Worm (Caenorhabditis elegans) whole organism, L4 larva: Measurements from ENCODE around the gene inx-18.

Experiments
- D1046.2 ChIP-seq: fragments of 200-800 bp; sonication (Bioruptor generic); IDR thresholded peaks from 2 replicates; pipeline ENCODE4 v1.3.6; 2022; ENCODE audit warnings: missing genetic modification characterization, missing compliant biosample characterization
- F10B5.3 ChIP-seq: sonication (generic microtip); optimal IDR thresholded peaks from 2 replicates; lab custom pipeline; 2016; ENCODE audit warnings: mild to moderate bottlenecking, missing genetic modification characterization, missing compliant biosample characterization
- F26F4.8 ChIP-seq: fragments of 200-800 bp; sonication (Bioruptor generic); conservative IDR thresholded peaks from 2 replicates; pipeline ENCODE4 v1.3.6; 2022; ENCODE audit warnings: missing genetic modification characterization, missing compliant biosample characterization
- T20F7.1 ChIP-seq: fragments of 200-800 bp; sonication (Bioruptor generic); optimal IDR thresholded peaks from 2 replicates; lab custom pipeline; 2018; ENCODE audit warnings: mild to moderate bottlenecking, missing genetic modification characterization, missing compliant biosample characterization
- T26A8.4 ChIP-seq: fragments of 200-800 bp; sonication (Bioruptor generic); IDR thresholded peaks from 2 replicates; pipeline ENCODE4 v1.3.6; 2022; ENCODE audit warnings: missing genetic modification characterization, missing compliant biosample characterization
- Y5F2A.4 ChIP-seq: fragments of 200-800 bp; sonication (Bioruptor generic); optimal IDR thresholded peaks from 2 replicates; lab custom pipeline; 2018; ENCODE audit warnings: mild to moderate bottlenecking, missing genetic modification characterization, missing compliant biosample characterization
- Y75B8A.6 ChIP-seq: fragments of 200-800 bp; sonication (Bioruptor generic); IDR thresholded peaks from 2 replicates; pipeline ENCODE4 v1.3.6; 2022; ENCODE audit warnings: missing genetic modification reagents, missing genetic modification characterization, missing compliant biosample characterization
- ZK546.5 ChIP-seq, 2 experiments: sonication (generic microtip); optimal IDR thresholded peaks; 2 replicates each; lab custom pipeline; 2017; ENCODE audit warnings: missing biosample characterization in 2 of 2, missing genetic modification characterization in 2 of 2
- aha-1 ChIP-seq: fragments of 150-350 bp; peaks from one replicate; lab custom pipeline; 2014; ENCODE audit warnings: missing biosample characterization, missing genetic modification characterization
- aly-2 ChIP-seq: sonication (generic microtip); optimal IDR thresholded peaks from 2 replicates; lab custom pipeline; 2018; ENCODE audit warnings: missing biosample characterization, missing genetic modification characterization
- ama-1 ChIP-seq: fragments of 150-350 bp; optimal IDR thresholded peaks from 2 replicates; lab custom pipeline; 2014; ENCODE audit warnings: inconsistent platforms, mixed read lengths
- arid-1 ChIP-seq: fragments of 200-800 bp; sonication (Bioruptor generic); conservative IDR thresholded peaks from 2 replicates; pipeline ENCODE4 v1.3.6; 2022; ENCODE audit warnings: missing genetic modification reagents, missing genetic modification characterization, missing compliant biosample characterization
- ceh-20 ChIP-seq: fragments of 200-800 bp; sonication (Bioruptor generic); IDR thresholded peaks from 2 replicates; pipeline ENCODE4 v1.3.6; 2022; ENCODE audit warnings: missing genetic modification reagents, missing genetic modification characterization, missing compliant biosample characterization
- ceh-62 ChIP-seq: sonication (generic microtip); optimal IDR thresholded peaks from 2 replicates; lab custom pipeline; 2017; ENCODE audit warnings: missing biosample characterization, missing genetic modification characterization
- ceh-82 ChIP-seq: sonication (generic microtip); optimal IDR thresholded peaks from 2 replicates; lab custom pipeline; 2017; ENCODE audit warnings: missing biosample characterization, missing genetic modification characterization
- daf-12 ChIP-seq: fragments of 150-350 bp; optimal IDR thresholded peaks from 2 replicates; lab custom pipeline; 2014; ENCODE audit warnings: missing biosample characterization, missing genetic modification reagents, missing genetic modification characterization
- daf-16 ChIP-seq, 3 experiments: sonication (generic microtip); optimal IDR thresholded peaks; 2 replicates each; lab custom pipeline; 2016 to 2017; ENCODE audit warnings: missing genetic modification characterization in 3 of 3, missing genetic modification reagents in 3 of 3, mild to moderate bottlenecking in 2 of 3, missing compliant biosample characterization in 2 of 3, missing biosample characterization in 1 of 3, moderate library complexity in 1 of 3
- daf-19 ChIP-seq: fragments of 200-800 bp; sonication (Bioruptor generic); conservative IDR thresholded peaks from 2 replicates; pipeline ENCODE4 v1.3.6; 2022; ENCODE audit warnings: missing genetic modification characterization, missing compliant biosample characterization
- dmd-6 ChIP-seq: fragments of 200-800 bp; sonication (Bioruptor generic); IDR thresholded peaks from 2 replicates; pipeline ENCODE4 v1.3.6; 2022; ENCODE audit warnings: missing genetic modification reagents, missing genetic modification characterization, missing compliant biosample characterization
- dmd-8 ChIP-seq: fragments of 200-800 bp; sonication (Bioruptor generic); IDR thresholded peaks from 2 replicates; pipeline ENCODE4 v1.3.6; 2022; ENCODE audit warnings: missing genetic modification characterization, missing compliant biosample characterization
- egl-43 ChIP-seq: fragments of 200-800 bp; sonication (Bioruptor generic); IDR thresholded peaks from 2 replicates; pipeline ENCODE4 v1.3.6; 2022; ENCODE audit warnings: missing genetic modification reagents, missing genetic modification characterization, missing compliant biosample characterization
- gei-8 ChIP-seq: fragments of 200-800 bp; sonication (Bioruptor generic); optimal IDR thresholded peaks from 2 replicates; lab custom pipeline; 2018; ENCODE audit warnings: mild to moderate bottlenecking, missing genetic modification characterization, missing compliant biosample characterization
- hlh-11 ChIP-seq: fragments of 200-800 bp; sonication (Bioruptor generic); optimal IDR thresholded peaks from 2 replicates; lab custom pipeline; 2018; ENCODE audit warnings: mild to moderate bottlenecking, missing genetic modification characterization, missing compliant biosample characterization
- hlh-30 ChIP-seq: sonication (generic microtip); optimal IDR thresholded peaks from 2 replicates; lab custom pipeline; 2017; ENCODE audit warnings: antibody characterized with exemption, mild to moderate bottlenecking, missing genetic modification characterization, missing compliant biosample characterization; ENCODE audit not compliant: insufficient read depth
- lim-7 ChIP-seq: fragments of 200-800 bp; sonication (Bioruptor generic); IDR thresholded peaks from 2 replicates; pipeline ENCODE4 v1.3.6; 2022; ENCODE audit warnings: missing genetic modification characterization, missing compliant biosample characterization
- lin-15B ChIP-seq: fragments of 150-350 bp; sonication (generic microtip); optimal IDR thresholded peaks from 3 replicates; lab custom pipeline; 2014; ENCODE audit warnings: missing biosample characterization, missing genetic modification characterization
- lin-29 ChIP-seq: fragments of 200-800 bp; sonication (Bioruptor generic); IDR thresholded peaks from 2 replicates; pipeline ENCODE4 v1.3.6; 2022; ENCODE audit warnings: missing genetic modification reagents, missing genetic modification characterization, missing compliant biosample characterization
- lin-38 ChIP-seq: fragments of 200-800 bp; sonication (Bioruptor generic); IDR thresholded peaks from 2 replicates; pipeline ENCODE4 v1.3.6; 2022; ENCODE audit warnings: missing genetic modification reagents, missing genetic modification characterization, missing compliant biosample characterization
- lin-39 ChIP-seq: fragments of 150-350 bp; optimal IDR thresholded peaks from 2 replicates; lab custom pipeline; 2014; ENCODE audit warnings: missing biosample characterization, missing genetic modification reagents, missing genetic modification characterization
- mdl-1 ChIP-seq, 2 experiments: fragments of 150-350 bp in 1 of 2; sonication (generic microtip) in 1 of 2; optimal IDR thresholded peaks; 2 replicates each; lab custom pipeline; 2014 to 2017; ENCODE audit warnings: missing biosample characterization in 2 of 2, missing genetic modification characterization in 2 of 2
- nhr-10 ChIP-seq: fragments of 150-350 bp; optimal IDR thresholded peaks from 2 replicates; lab custom pipeline; 2014; ENCODE audit warnings: missing biosample characterization, missing genetic modification characterization
- nhr-11 ChIP-seq: fragments of 150-350 bp; optimal IDR thresholded peaks from 2 replicates; lab custom pipeline; 2014; ENCODE audit warnings: missing biosample characterization, missing genetic modification characterization
- nhr-111 ChIP-seq: fragments of 200-800 bp; sonication (Bioruptor generic); optimal IDR thresholded peaks from 2 replicates; lab custom pipeline; 2018; ENCODE audit warnings: mild to moderate bottlenecking, missing genetic modification characterization, missing compliant biosample characterization
- nhr-25 ChIP-seq: sonication (generic microtip); optimal IDR thresholded peaks from 2 replicates; lab custom pipeline; 2017; ENCODE audit warnings: missing genetic modification characterization, mild to moderate bottlenecking, missing compliant biosample characterization, antibody characterized with exemption, moderate library complexity, borderline replicate concordance; ENCODE audit not compliant: insufficient read depth
- nhr-6 ChIP-seq: fragments of 150-350 bp; optimal IDR thresholded peaks from 2 replicates; lab custom pipeline; 2014; ENCODE audit warnings: missing biosample characterization, missing genetic modification characterization
- nhr-76 ChIP-seq: fragments of 150-350 bp; optimal IDR thresholded peaks from 2 replicates; lab custom pipeline; 2014; ENCODE audit warnings: missing biosample characterization, missing genetic modification characterization
- pha-4 ChIP-seq, 2 experiments: fragments of 150-350 bp in 1 of 2; fragments of 200-800 bp in 1 of 2; sonication (Bioruptor generic) in 1 of 2; IDR thresholded peaks in 1 of 2; optimal IDR thresholded peaks in 1 of 2; 2 replicates each; pipeline versions ENCODE4 v1.3.6 to Lab custom; 2014 to 2022; ENCODE audit warnings: missing genetic modification characterization in 2 of 2, missing genetic modification reagents in 2 of 2, missing biosample characterization in 1 of 2, missing compliant biosample characterization in 1 of 2
- rbr-2 ChIP-seq: sonication (generic microtip); optimal IDR thresholded peaks from 2 replicates; lab custom pipeline; 2016; ENCODE audit warnings: missing genotype, missing genetic modification characterization, missing compliant biosample characterization
- set-16 ChIP-seq: fragments of 200-800 bp; sonication (Bioruptor generic); IDR thresholded peaks from 2 replicates; pipeline ENCODE4 v1.3.6; 2022; ENCODE audit warnings: missing genetic modification reagents, missing genetic modification characterization, missing compliant biosample characterization
- skn-1 ChIP-seq: fragments of 150-350 bp; optimal IDR thresholded peaks from 2 replicates; lab custom pipeline; 2014; ENCODE audit warnings: missing biosample characterization, missing genetic modification characterization
- tra-1 ChIP-seq: fragments of 200-800 bp; sonication (Bioruptor generic); IDR thresholded peaks from 2 replicates; pipeline ENCODE4 v1.3.6; 2022; ENCODE audit warnings: missing genetic modification reagents, missing genetic modification characterization, missing compliant biosample characterization
- unc-39 ChIP-seq: sonication (generic microtip); optimal IDR thresholded peaks from 2 replicates; lab custom pipeline; 2017; ENCODE audit warnings: missing biosample characterization, missing genetic modification characterization
- zag-1 ChIP-seq: fragments of 150-350 bp; optimal IDR thresholded peaks from 2 replicates; lab custom pipeline; 2014; ENCODE audit warnings: missing biosample characterization, missing genetic modification characterization
- zip-11 ChIP-seq: fragments of 200-800 bp; sonication (Bioruptor generic); IDR thresholded peaks from 2 replicates; pipeline ENCODE4 v1.3.6; 2022; ENCODE audit warnings: missing genetic modification characterization, missing compliant biosample characterization

Gene inx-18

ce11 chrIV:654526-655440 lies 48.6 kb downstream of the inx-18 start, which contains the start of the genes rpl-15 and K11H12.8 (continued):
- TF ChIP-seq rbr-2: peak; percentile 100
- peak; percentile 21 for TF ChIP-seq unc-39 (tag; lab: Kevin White, UChicago)
- peak; percentile 88 for TF ChIP-seq zag-1 (tag; lab: Kevin White, UChicago)
- peak; percentile 99 for TF ChIP-seq arid-1 (GFP tag; lab: Robert Waterston, UW)
- TF ChIP-seq daf-19 (GFP tag; lab: Robert Waterston, UW): peak; percentile 99
- TF ChIP-seq aly-2: no peak
- TF ChIP-seq nhr-76 (tag; lab: Kevin White, UChicago): peak; percentile 91
- peak; percentile 97 to 98 for TF ChIP-seq daf-16 (GFP tag; optimal IDR thresholded peaks at IDR 0.05; lab: Kevin White, UChicago)
- TF ChIP-seq daf-16 (tag; optimal IDR thresholded peaks at IDR 0.05; lab: Kevin White, UChicago): peak; percentile 93
- TF ChIP-seq nhr-25: peak; percentile 98
- TF ChIP-seq ama-1 (lab: Kevin White, UChicago): peak; percentile 64
- TF ChIP-seq nhr-111 (GFP tag; lab: Kevin White, UChicago): peak; percentile 97
- peak; percentile 89 for TF ChIP-seq gei-8
- TF ChIP-seq T20F7.1 (GFP tag; lab: Kevin White, UChicago): peak; percentile 99
- TF ChIP-seq, all 104 proteins: peak for 101

DNA sequence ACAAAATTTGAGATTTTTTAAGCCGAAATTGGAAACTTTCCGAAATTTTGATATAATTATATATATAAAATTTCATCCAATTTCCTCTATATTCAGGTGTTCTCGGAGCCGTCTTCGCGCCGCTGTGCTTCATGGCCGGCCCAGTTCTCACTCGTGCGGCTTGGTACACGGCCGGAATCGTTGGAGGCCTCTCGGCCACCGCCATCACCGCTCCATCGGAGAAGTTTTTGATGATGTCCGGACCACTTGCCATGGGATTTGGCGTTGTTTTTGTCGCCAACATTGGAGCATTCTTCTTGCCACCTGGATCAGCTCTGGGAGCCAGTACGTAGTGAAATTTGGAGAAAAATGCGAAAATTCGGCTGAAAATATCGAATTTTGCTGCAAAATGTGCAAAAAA lies 50.9 kb downstream of the inx-18 start:
- TF ChIP-seq egl-43 (GFP tag; lab: Robert Waterston, UW) (0 out of 2 replicates have a peak, but pooled peaks have one; percentile 6), hlh-11 (no peak), hlh-30 (tag; lab: Kevin White, UChicago) (no peak), set-16 (GFP tag; lab: Robert Waterston, UW) (peak; percentile 69), nhr-11 (tag; lab: Kevin White, UChicago) (no peak), Y75B8A.6 (GFP tag; lab: Robert Waterston, UW) (no peak)

ce11 chrIV:657932-658331 lies 51.8 kb downstream of the inx-18 start:
- TF ChIP-seq F26F4.8 (GFP tag; lab: Robert Waterston, UW) (no peak), pha-4 (GFP tag; IDR thresholded peaks at IDR 0.05; lab: Robert Waterston, UW) (0 out of 2 replicates have a peak, but pooled peaks have one; percentile 23), pha-4 (tag; optimal IDR thresholded peaks at IDR 0.05; lab: Kevin White, UChicago) (no peak), dmd-8 (GFP tag; lab: Robert Waterston, UW) (0 out of 2 replicates have a peak, but pooled peaks have one; percentile 52), nhr-76 (tag; lab: Kevin White, UChicago) (no peak), lin-39 (tag; lab: Kevin White, UChicago) (no peak), Y5F2A.4 (GFP tag; lab: Kevin White, UChicago) (no peak), ceh-82 (tag; lab: Kevin White, UChicago) (no peak), nhr-6 (tag; lab: Kevin White, UChicago) (no peak), tra-1 (GFP tag; lab: Robert Waterston, UW) (no peak), nhr-10 (tag; lab: Kevin White, UChicago) (no peak), aha-1 (tag; lab: Kevin White, UChicago) (peak; percentile 58), lim-7 (no peak), lin-38 (peak; percentile 69), ceh-20 (GFP tag; lab: Robert Waterston, UW) (no peak), zip-11 (GFP tag; lab: Robert Waterston, UW) (no peak), D1046.2 (GFP tag; lab: Robert Waterston, UW) (no peak), ZK546.5 (tag; optimal IDR thresholded peaks at IDR 0.05; lab: Kevin White, UChicago) (no peak), dmd-6 (GFP tag; lab: Robert Waterston, UW) (peak; percentile 29; the same call in 1 of the 2 replicates), skn-1 (tag; lab: Kevin White, UChicago) (no peak), unc-39 (tag; lab: Kevin White, UChicago) (no peak), hlh-11 (peak; percentile 48), F10B5.3 (tag; lab: Kevin White, UChicago) (no peak), daf-12 (tag; lab: Kevin White, UChicago) (no peak), lin-15B (tag; lab: Kevin White, UChicago) (no peak), egl-43 (GFP tag; lab: Robert Waterston, UW) (peak; percentile 66; the same call in 1 of the 2 replicates), T26A8.4 (GFP tag; lab: Robert Waterston, UW) (peak; percentile 37; the same call in 1 of the 2 replicates), ceh-62 (tag; lab: Kevin White, UChicago) (no peak), ama-1 (lab: Kevin White, UChicago) (no peak), lin-29 (GFP tag; lab: Robert Waterston, UW) (no peak), mdl-1 (tag; optimal IDR thresholded peaks at IDR 0.05; lab: Kevin White, UChicago) (peak in 1 of 2 experiments; percentile 32), daf-16 (GFP tag; optimal IDR thresholded peaks at IDR 0.05; lab: Kevin White, UChicago) (peak; percentile 14 to 16), daf-16 (tag; optimal IDR thresholded peaks at IDR 0.05; lab: Kevin White, UChicago) (peak; percentile 40), nhr-11 (tag; lab: Kevin White, UChicago) (peak; percentile 3)
